Fruit fly (Drosophila melanogaster): Measurements from ENCODE around the gene Pop4.

DNA sequence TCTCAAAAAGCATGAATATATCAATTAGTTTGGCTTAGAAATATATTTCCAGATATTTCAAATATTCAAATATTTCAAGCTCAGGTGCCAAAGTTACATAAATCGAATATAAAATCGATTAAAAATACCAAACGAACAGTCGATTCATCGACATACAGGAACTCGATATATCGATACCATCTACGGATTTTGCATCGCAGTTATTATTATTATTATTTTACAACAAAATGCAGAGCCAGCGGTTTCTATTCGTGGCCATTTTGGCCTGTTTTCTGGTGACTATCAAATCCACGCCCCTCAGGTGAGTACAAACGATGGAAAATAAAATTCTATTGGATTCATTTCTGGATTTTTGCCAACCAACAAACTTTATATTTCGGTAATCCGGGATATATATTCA is 8.0 kb downstream of the Pop4 start, which contains the start of gene RNaseX25:
- no peak for TF ChIP-seq CG8478 (optimal IDR thresholded peaks at IDR 0.05)
- TF ChIP-seq CTCF (optimal IDR thresholded peaks at IDR 0.05), result no peak
